Worm (Caenorhabditis elegans) whole organism, L2 larva: Measurements from ENCODE around the gene aex-2.

Experiments
- C34F6.9 ChIP-seq: fragments of 150-350 bp; optimal IDR thresholded peaks from 2 replicates; lab custom pipeline; 2014; ENCODE audit warnings: missing biosample characterization, missing genetic modification characterization
- F13H6.1 ChIP-seq: sonication (generic microtip); optimal IDR thresholded peaks from 2 replicates; lab custom pipeline; 2016; ENCODE audit warnings: missing genetic modification characterization, missing compliant biosample characterization
- R02D3.7 ChIP-seq: fragments of 150-350 bp; optimal IDR thresholded peaks from 2 replicates; lab custom pipeline; 2014; ENCODE audit warnings: missing biosample characterization, missing genetic modification characterization
- Y55F3AM.14 ChIP-seq: fragments of 200-800 bp; sonication (Bioruptor generic); optimal IDR thresholded peaks from 2 replicates; lab custom pipeline; 2018; ENCODE audit warnings: mild to moderate bottlenecking, missing genetic modification characterization, missing compliant biosample characterization
- ZK546.5 ChIP-seq: sonication (generic microtip); optimal IDR thresholded peaks from 2 replicates; lab custom pipeline; 2017; ENCODE audit warnings: missing biosample characterization, missing genetic modification characterization
- alr-1 ChIP-seq: fragments of 150-350 bp; optimal IDR thresholded peaks from 2 replicates; lab custom pipeline; 2014; ENCODE audit warnings: missing biosample characterization, missing genetic modification characterization
- aly-2 ChIP-seq: fragments of 150-350 bp; optimal IDR thresholded peaks from 2 replicates; lab custom pipeline; 2014; ENCODE audit warnings: missing biosample characterization, missing genetic modification characterization
- ama-1 ChIP-seq: fragments of 150-350 bp; optimal IDR thresholded peaks from 2 replicates; lab custom pipeline; 2018; ENCODE audit warnings: inconsistent platforms
- blmp-1 ChIP-seq: sonication (generic microtip); optimal IDR thresholded peaks from 2 replicates; lab custom pipeline; 2017; ENCODE audit warnings: missing genetic modification characterization, mild to moderate bottlenecking, missing compliant biosample characterization, antibody characterized with exemption, moderate library complexity; ENCODE audit not compliant: insufficient read depth
- ceh-16 ChIP-seq: fragments of 150-350 bp; optimal IDR thresholded peaks from 2 replicates; lab custom pipeline; 2014; ENCODE audit warnings: missing biosample characterization, missing genetic modification characterization
- ceh-82 ChIP-seq: fragments of 150-350 bp; optimal IDR thresholded peaks from 2 replicates; lab custom pipeline; 2014; ENCODE audit warnings: missing biosample characterization, missing genetic modification characterization
- crh-2 ChIP-seq: sonication (generic microtip); optimal IDR thresholded peaks from 2 replicates; lab custom pipeline; 2017; ENCODE audit warnings: missing biosample characterization, missing genetic modification characterization
- dmd-4 ChIP-seq: sonication (generic microtip); optimal IDR thresholded peaks from 2 replicates; lab custom pipeline; 2017; ENCODE audit warnings: missing biosample characterization, missing genetic modification characterization
- egl-27 ChIP-seq: sonication (generic microtip); optimal IDR thresholded peaks from 3 replicates; lab custom pipeline; 2017; ENCODE audit warnings: missing biosample characterization, missing genetic modification reagents, missing genetic modification characterization
- elt-1 ChIP-seq: fragments of 150-350 bp; optimal IDR thresholded peaks from 2 replicates; lab custom pipeline; 2014; ENCODE audit warnings: missing biosample characterization, missing genetic modification characterization
- elt-3 ChIP-seq: sonication (generic microtip); optimal IDR thresholded peaks from 2 replicates; lab custom pipeline; 2017; ENCODE audit warnings: missing biosample characterization, missing genetic modification characterization
- fos-1 ChIP-seq: fragments of 150-350 bp; optimal IDR thresholded peaks from 2 replicates; lab custom pipeline; 2014; ENCODE audit warnings: missing biosample characterization, missing genetic modification characterization
- gmeb-1 ChIP-seq: fragments of 150-350 bp; optimal IDR thresholded peaks from 2 replicates; lab custom pipeline; 2014; ENCODE audit warnings: missing biosample characterization, missing genetic modification characterization
- lin-11 ChIP-seq: fragments of 150-350 bp; sonication (generic microtip); optimal IDR thresholded peaks from 2 replicates; lab custom pipeline; 2014; ENCODE audit warnings: missing biosample characterization, missing genetic modification characterization, inconsistent platforms, mixed read lengths
- lin-13 ChIP-seq: fragments of 150-350 bp; optimal IDR thresholded peaks from 2 replicates; lab custom pipeline; 2014; ENCODE audit warnings: missing biosample characterization, missing genetic modification reagents, missing genetic modification characterization
- lin-39 ChIP-seq: fragments of 150-350 bp; optimal IDR thresholded peaks from 2 replicates; lab custom pipeline; 2014; ENCODE audit warnings: missing biosample characterization, missing genetic modification reagents, missing genetic modification characterization
- lsy-2 ChIP-seq, 2 experiments: fragments of 150-350 bp in 1 of 2; sonication (generic microtip) in 1 of 2; optimal IDR thresholded peaks; 2 replicates each; lab custom pipeline; 2014 to 2017; ENCODE audit warnings: missing biosample characterization in 2 of 2, missing genetic modification characterization in 2 of 2
- mab-5 ChIP-seq: fragments of 150-350 bp; optimal IDR thresholded peaks from 2 replicates; lab custom pipeline; 2014; ENCODE audit warnings: missing biosample characterization, missing genetic modification characterization
- mbf-1 ChIP-seq: sonication (generic microtip); optimal IDR thresholded peaks from 2 replicates; lab custom pipeline; 2017; ENCODE audit warnings: missing biosample characterization, missing genetic modification characterization
- mdl-1 ChIP-seq, 2 experiments: fragments of 150-350 bp in 1 of 2; sonication (generic microtip) in 1 of 2; optimal IDR thresholded peaks; 2 replicates each; lab custom pipeline; 2017; ENCODE audit warnings: missing biosample characterization in 2 of 2, missing genetic modification characterization in 2 of 2
- nhr-10 ChIP-seq: sonication (generic microtip); optimal IDR thresholded peaks from 2 replicates; lab custom pipeline; 2017; ENCODE audit warnings: missing biosample characterization, missing genetic modification characterization
- nhr-11 ChIP-seq: fragments of 150-350 bp; optimal IDR thresholded peaks from 2 replicates; lab custom pipeline; 2014; ENCODE audit warnings: missing biosample characterization, missing genetic modification characterization
- nhr-12 ChIP-seq: fragments of 150-350 bp; optimal IDR thresholded peaks from 2 replicates; lab custom pipeline; 2014; ENCODE audit warnings: missing biosample characterization, missing genetic modification characterization
- nhr-129 ChIP-seq: fragments of 150-350 bp; optimal IDR thresholded peaks from 2 replicates; lab custom pipeline; 2014; ENCODE audit warnings: missing biosample characterization, missing genetic modification characterization
- nhr-21 ChIP-seq: fragments of 150-350 bp; optimal IDR thresholded peaks from 2 replicates; lab custom pipeline; 2014; ENCODE audit warnings: missing biosample characterization, missing genetic modification characterization
- nhr-23 ChIP-seq: fragments of 150-350 bp; optimal IDR thresholded peaks from 2 replicates; lab custom pipeline; 2014; ENCODE audit warnings: missing biosample characterization, missing genetic modification reagents, missing genetic modification characterization
- nhr-237 ChIP-seq: fragments of 150-350 bp; optimal IDR thresholded peaks from 2 replicates; lab custom pipeline; 2014; ENCODE audit warnings: missing biosample characterization, missing genetic modification characterization
- nhr-25 ChIP-seq: fragments of 150-350 bp; sonication (generic microtip); optimal IDR thresholded peaks from 3 replicates; lab custom pipeline; 2014; ENCODE audit warnings: missing biosample characterization, missing genetic modification characterization
- nhr-6 ChIP-seq: fragments of 150-350 bp; optimal IDR thresholded peaks from 2 replicates; lab custom pipeline; 2014; ENCODE audit warnings: missing biosample characterization, missing genetic modification characterization
- nhr-77 ChIP-seq: fragments of 150-350 bp; optimal IDR thresholded peaks from 2 replicates; lab custom pipeline; 2014; ENCODE audit warnings: missing biosample characterization, missing genetic modification characterization
- peb-1 ChIP-seq: fragments of 150-350 bp; optimal IDR thresholded peaks from 2 replicates; lab custom pipeline; 2014; ENCODE audit warnings: missing biosample characterization, missing genetic modification characterization
- sem-4 ChIP-seq: fragments of 150-350 bp; optimal IDR thresholded peaks from 2 replicates; lab custom pipeline; 2014; ENCODE audit warnings: missing biosample characterization, missing genetic modification reagents, missing genetic modification characterization
- skn-1 ChIP-seq: sonication (generic microtip); optimal IDR thresholded peaks from 2 replicates; lab custom pipeline; 2017; ENCODE audit warnings: missing biosample characterization, missing genetic modification characterization
- sma-3 ChIP-seq: sonication (generic microtip); optimal IDR thresholded peaks from 2 replicates; lab custom pipeline; 2016; ENCODE audit warnings: missing genetic modification reagents, missing genetic modification characterization, missing compliant biosample characterization
- sma-9 ChIP-seq, 2 experiments: fragments of 150-350 bp in 1 of 2; sonication (generic microtip) in 1 of 2; optimal IDR thresholded peaks; 2 replicates each; lab custom pipeline; 2014 to 2016; ENCODE audit warnings: missing genetic modification characterization in 2 of 2, mild to moderate bottlenecking in 1 of 2, missing biosample characterization in 1 of 2, missing compliant biosample characterization in 1 of 2, missing genetic modification reagents in 1 of 2, moderate library complexity in 1 of 2
- snpc-4 ChIP-seq: fragments of 150-350 bp; optimal IDR thresholded peaks from 2 replicates; lab custom pipeline; 2014; ENCODE audit warnings: missing biosample characterization, missing genetic modification characterization
- unc-39 ChIP-seq: fragments of 150-350 bp; optimal IDR thresholded peaks from 2 replicates; lab custom pipeline; 2014; ENCODE audit warnings: missing biosample characterization, missing genetic modification characterization
- unc-55 ChIP-seq: fragments of 150-350 bp; sonication (generic microtip); optimal IDR thresholded peaks from 3 replicates; lab custom pipeline; 2014; ENCODE audit warnings: missing biosample characterization, missing genetic modification reagents, missing genetic modification characterization
- unc-62 ChIP-seq: fragments of 150-350 bp; optimal IDR thresholded peaks from 2 replicates; lab custom pipeline; 2014; ENCODE audit warnings: missing biosample characterization, missing genetic modification reagents, missing genetic modification characterization
- zag-1 ChIP-seq: fragments of 150-350 bp; optimal IDR thresholded peaks from 2 replicates; lab custom pipeline; 2014; ENCODE audit warnings: missing biosample characterization, missing genetic modification characterization
- ztf-1 ChIP-seq: fragments of 200-800 bp; sonication (Bioruptor generic); conservative IDR thresholded peaks from 2 replicates; pipeline ENCODE4 v1.3.6; 2022; ENCODE audit warnings: missing genetic modification characterization, missing compliant biosample characterization
- ztf-11 ChIP-seq: sonication (generic microtip); optimal IDR thresholded peaks from 2 replicates; lab custom pipeline; 2017; ENCODE audit warnings: missing biosample characterization, missing genetic modification characterization
- ztf-4 ChIP-seq: fragments of 150-350 bp; optimal IDR thresholded peaks from 2 replicates; lab custom pipeline; 2014; ENCODE audit warnings: missing biosample characterization, missing genetic modification characterization

aex-2 gene

DNA sequence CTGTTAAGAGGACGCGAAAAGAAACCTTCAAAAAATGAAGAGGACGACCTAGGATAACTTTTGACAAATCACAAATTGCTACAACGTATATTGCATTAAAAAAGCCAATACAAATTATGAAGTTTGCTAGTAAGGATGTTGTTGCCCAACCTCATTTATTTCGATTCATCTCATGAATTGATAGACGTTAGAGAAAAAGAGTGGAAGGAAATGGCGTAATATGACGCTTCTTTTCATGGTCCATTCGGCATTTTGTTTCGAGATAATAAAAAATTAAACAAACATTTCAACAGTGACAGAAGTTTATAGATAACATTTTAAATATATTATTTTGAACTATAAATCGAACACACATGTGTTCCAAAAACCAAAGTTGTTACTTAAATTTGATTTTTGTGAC, 12.0 kb downstream of the aex-2 start:
- no peak for TF ChIP-seq gmeb-1 (tag; lab: Kevin White, UChicago)
- TF ChIP-seq unc-39 (tag; lab: Kevin White, UChicago), result no peak
- no peak for TF ChIP-seq ama-1
- no peak for TF ChIP-seq mab-5 (tag; lab: Kevin White, UChicago)
- peak; percentile 56 for TF ChIP-seq nhr-129 (tag; lab: Kevin White, UChicago)
- TF ChIP-seq nhr-10, result no peak
- TF ChIP-seq unc-55 (GFP tag; lab: Kevin White, UChicago), result no peak
- TF ChIP-seq nhr-25, result no peak
- TF ChIP-seq sma-9 (GFP tag; optimal IDR thresholded peaks at IDR 0.05; lab: Kevin White, UChicago), result peak; percentile 21
- TF ChIP-seq sma-9 (tag; optimal IDR thresholded peaks at IDR 0.05; lab: Kevin White, UChicago), result no peak
- no peak for TF ChIP-seq mbf-1
- TF ChIP-seq nhr-12 (tag; lab: Kevin White, UChicago), result no peak
- TF ChIP-seq nhr-237 (tag; lab: Kevin White, UChicago), result no peak
- no peak for TF ChIP-seq dmd-4 (tag; lab: Kevin White, UChicago)
- no peak for TF ChIP-seq nhr-23 (tag; lab: Kevin White, UChicago)
- no peak for TF ChIP-seq alr-1 (tag; lab: Kevin White, UChicago)
- no peak for TF ChIP-seq ztf-11
- TF ChIP-seq lsy-2 (tag; optimal IDR thresholded peaks at IDR 0.05; lab: Kevin White, UChicago), result peak in 1 of 2 experiments; percentile 33
- TF ChIP-seq mdl-1 (tag; optimal IDR thresholded peaks at IDR 0.05; lab: Kevin White, UChicago), result no peak
- no peak for TF ChIP-seq nhr-21 (tag; lab: Kevin White, UChicago)

DNA sequence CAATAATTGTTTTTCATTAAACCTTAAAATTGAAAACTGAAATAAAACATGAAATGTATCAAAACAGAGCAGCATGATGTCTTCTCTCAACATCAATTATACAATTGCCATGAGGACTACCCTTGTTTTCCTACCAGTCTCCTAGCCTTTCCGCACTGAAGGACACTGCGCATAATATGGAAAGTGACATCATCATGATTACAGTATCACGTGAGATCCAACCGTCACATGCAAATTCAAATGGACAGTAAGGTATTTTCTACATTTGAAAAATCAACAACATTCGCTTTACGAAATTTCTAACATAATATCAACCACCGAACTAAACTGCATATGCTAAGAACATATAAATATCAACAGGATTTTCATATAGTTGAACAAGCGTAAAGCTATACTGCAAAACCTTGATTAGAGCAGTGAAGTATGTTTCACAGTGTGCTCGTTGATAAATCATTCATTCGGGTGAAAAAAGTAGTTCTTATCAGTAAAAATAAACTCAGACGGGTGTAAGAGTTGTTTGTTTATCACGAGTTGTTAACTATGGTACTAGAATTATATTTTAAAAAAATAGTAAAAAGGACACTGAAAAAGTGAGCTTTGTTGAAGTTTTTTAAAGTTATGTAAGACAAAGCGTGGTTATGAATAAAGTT, 14.0 kb downstream of the aex-2 start:
- TF ChIP-seq mdl-1 (tag; optimal IDR thresholded peaks at IDR 0.05; lab: Kevin White, UChicago), result no peak
- no peak for TF ChIP-seq lin-39
- no peak for TF ChIP-seq alr-1 (tag; lab: Kevin White, UChicago)
- TF ChIP-seq lin-13 (GFP tag; lab: Kevin White, UChicago), result no peak
- no peak for TF ChIP-seq ceh-82 (tag; lab: Kevin White, UChicago)
- no peak for TF ChIP-seq peb-1 (tag; lab: Kevin White, UChicago)
- no peak for TF ChIP-seq unc-39 (tag; lab: Kevin White, UChicago)
- TF ChIP-seq ama-1, result no peak
- TF ChIP-seq nhr-12 (tag; lab: Kevin White, UChicago), result no peak
- TF ChIP-seq nhr-10, result no peak
- no peak for TF ChIP-seq aly-2 (tag; lab: Kevin White, UChicago)
- TF ChIP-seq ztf-1 (GFP tag; lab: Robert Waterston, UW), result no peak
- TF ChIP-seq nhr-11 (tag; lab: Kevin White, UChicago), result no peak
- no peak for TF ChIP-seq nhr-6 (tag; lab: Kevin White, UChicago)
- TF ChIP-seq C34F6.9 (tag; lab: Kevin White, UChicago), result peak; percentile 49
- peak; percentile 33 for TF ChIP-seq ztf-4
- no peak for TF ChIP-seq lin-11 (tag; lab: Kevin White, UChicago)
- TF ChIP-seq skn-1 (tag; lab: Kevin White, UChicago), result no peak
- no peak for TF ChIP-seq snpc-4 (tag; lab: Kevin White, UChicago)
- TF ChIP-seq crh-2 (tag; lab: Kevin White, UChicago), result peak; percentile 7
- no peak for TF ChIP-seq ztf-11
- TF ChIP-seq nhr-21 (tag; lab: Kevin White, UChicago), result no peak
- TF ChIP-seq unc-55 (GFP tag; lab: Kevin White, UChicago), result no peak
- TF ChIP-seq zag-1 (tag; lab: Kevin White, UChicago), result no peak
- TF ChIP-seq F13H6.1, result no peak
- TF ChIP-seq nhr-129 (tag; lab: Kevin White, UChicago), result peak; percentile 56
- TF ChIP-seq nhr-237 (tag; lab: Kevin White, UChicago), result no peak
- peak; percentile 88 for TF ChIP-seq nhr-25
- no peak for TF ChIP-seq mbf-1
- peak; percentile 33 for TF ChIP-seq fos-1
- TF ChIP-seq elt-3 (tag; lab: Kevin White, UChicago), result no peak
- no peak for TF ChIP-seq nhr-23 (tag; lab: Kevin White, UChicago)
- TF ChIP-seq Y55F3AM.14 (GFP tag; lab: Kevin White, UChicago), result no peak
- no peak for TF ChIP-seq nhr-77 (tag; lab: Kevin White, UChicago)
- no peak for TF ChIP-seq mab-5 (tag; lab: Kevin White, UChicago)
- no peak for TF ChIP-seq unc-62 (GFP tag; lab: Kevin White, UChicago)
- TF ChIP-seq egl-27, result no peak
- TF ChIP-seq gmeb-1 (tag; lab: Kevin White, UChicago), result peak; percentile 24
- no peak for TF ChIP-seq elt-1 (tag; lab: Kevin White, UChicago)
- TF ChIP-seq sem-4, result no peak
- no peak for TF ChIP-seq ZK546.5
- no peak for TF ChIP-seq R02D3.7
- TF ChIP-seq lsy-2 (tag; optimal IDR thresholded peaks at IDR 0.05; lab: Kevin White, UChicago), result no peak
- no peak for TF ChIP-seq sma-9 (GFP tag; optimal IDR thresholded peaks at IDR 0.05; lab: Kevin White, UChicago)
- TF ChIP-seq sma-9 (tag; optimal IDR thresholded peaks at IDR 0.05; lab: Kevin White, UChicago), result no peak
- no peak for TF ChIP-seq blmp-1 (tag; lab: Kevin White, UChicago)
- TF ChIP-seq sma-3 (GFP tag; lab: Kevin White, UChicago), result peak; percentile 24
- TF ChIP-seq ceh-16 (tag; lab: Kevin White, UChicago), result peak; percentile 18
- TF ChIP-seq dmd-4 (tag; lab: Kevin White, UChicago), result no peak
